Worm (Caenorhabditis elegans) whole organism, late embryonic: ENCODE results near the gene lido-17.

Experiments used
- C38D4.7 ChIP-seq: fragments of 200-800 bp; sonication (Bioruptor generic); optimal IDR thresholded peaks from 2 replicates; lab custom pipeline; 2018; ENCODE audit warnings: mild to moderate bottlenecking, missing genetic modification characterization, moderate library complexity, missing compliant biosample characterization
- K02D7.2 ChIP-seq: sonication (generic microtip); optimal IDR thresholded peaks from 2 replicates; lab custom pipeline; 2017; ENCODE audit warnings: mild to moderate bottlenecking, missing genetic modification characterization, missing compliant biosample characterization
- Y22D7AL.16 ChIP-seq: sonication (generic microtip); optimal IDR thresholded peaks from 2 replicates; lab custom pipeline; 2016; ENCODE audit warnings: missing genetic modification characterization, missing compliant biosample characterization
- ama-1 ChIP-seq: fragments of 150-350 bp; optimal IDR thresholded peaks from 2 replicates; lab custom pipeline; 2014
- ceh-18 ChIP-seq: sonication (generic microtip); optimal IDR thresholded peaks from 2 replicates; lab custom pipeline; 2016; ENCODE audit warnings: missing genetic modification characterization, missing compliant biosample characterization
- ceh-2 ChIP-seq: sonication (generic microtip); optimal IDR thresholded peaks from 2 replicates; lab custom pipeline; 2016; ENCODE audit warnings: missing genotype, missing genetic modification characterization, missing compliant biosample characterization
- ceh-22 ChIP-seq: sonication (generic microtip); optimal IDR thresholded peaks from 2 replicates; lab custom pipeline; 2017; ENCODE audit warnings: missing biosample characterization, missing genetic modification characterization
- ceh-24 ChIP-seq: sonication (generic microtip); optimal IDR thresholded peaks from 2 replicates; lab custom pipeline; 2016; ENCODE audit warnings: mild to moderate bottlenecking, missing genetic modification characterization, missing compliant biosample characterization
- ceh-30 ChIP-seq: fragments of 150-350 bp; optimal IDR thresholded peaks from 2 replicates; lab custom pipeline; 2014; ENCODE audit warnings: missing biosample characterization, missing genetic modification characterization
- ceh-31 ChIP-seq: sonication (generic microtip); optimal IDR thresholded peaks from 2 replicates; lab custom pipeline; 2016; ENCODE audit warnings: missing genetic modification characterization, missing compliant biosample characterization
- ceh-45 ChIP-seq: fragments of 200-800 bp; sonication (Bioruptor generic); IDR thresholded peaks from 2 replicates; pipeline ENCODE4 v1.3.6; 2022; ENCODE audit warnings: missing genetic modification reagents, missing genetic modification characterization, missing compliant biosample characterization
- ceh-6 ChIP-seq: fragments of 200-800 bp; sonication (Bioruptor generic); optimal IDR thresholded peaks from 2 replicates; lab custom pipeline; 2018; ENCODE audit warnings: mild to moderate bottlenecking, missing genetic modification characterization, missing compliant biosample characterization
- ceh-9 ChIP-seq: sonication (generic microtip); optimal IDR thresholded peaks from 2 replicates; lab custom pipeline; 2016; ENCODE audit warnings: mild to moderate bottlenecking, missing genetic modification characterization, inconsistent platforms, missing compliant biosample characterization
- elt-4 ChIP-seq: sonication (generic microtip); optimal IDR thresholded peaks from 2 replicates; lab custom pipeline; 2016; ENCODE audit warnings: missing genetic modification characterization, missing compliant biosample characterization
- ets-4 ChIP-seq: sonication (generic microtip); optimal IDR thresholded peaks from 2 replicates; lab custom pipeline; 2016; ENCODE audit warnings: missing genetic modification characterization, missing compliant biosample characterization
- fax-1 ChIP-seq: sonication (generic microtip); optimal IDR thresholded peaks from 2 replicates; lab custom pipeline; 2016; ENCODE audit warnings: missing genotype, missing genetic modification characterization, missing compliant biosample characterization
- fkh-6 ChIP-seq: sonication (generic microtip); optimal IDR thresholded peaks from 2 replicates; lab custom pipeline; 2016; ENCODE audit warnings: missing genetic modification characterization, missing compliant biosample characterization
- gmeb-2 ChIP-seq: sonication (generic microtip); optimal IDR thresholded peaks from 2 replicates; lab custom pipeline; 2016; ENCODE audit warnings: missing genetic modification characterization, inconsistent platforms, missing compliant biosample characterization
- hlh-15 ChIP-seq: sonication (generic microtip); optimal IDR thresholded peaks from 2 replicates; lab custom pipeline; 2016; ENCODE audit warnings: missing genetic modification characterization, missing compliant biosample characterization
- hlh-8 ChIP-seq: sonication (generic microtip); optimal IDR thresholded peaks from 2 replicates; lab custom pipeline; 2016; ENCODE audit warnings: missing genotype, missing genetic modification characterization, missing compliant biosample characterization
- lin-11 ChIP-seq: fragments of 200-800 bp; sonication (Bioruptor generic); optimal IDR thresholded peaks from 2 replicates; lab custom pipeline; 2018; ENCODE audit warnings: mild to moderate bottlenecking, missing genetic modification characterization, missing compliant biosample characterization
- nfya-1 ChIP-seq: sonication (generic microtip); optimal IDR thresholded peaks from 2 replicates; lab custom pipeline; 2017; ENCODE audit warnings: missing genetic modification characterization, mild to moderate bottlenecking, missing compliant biosample characterization, antibody characterized with exemption, moderate library complexity
- nhr-232 ChIP-seq: sonication (generic microtip); optimal IDR thresholded peaks from 2 replicates; lab custom pipeline; 2016; ENCODE audit warnings: missing genetic modification characterization, missing compliant biosample characterization
- odd-2 ChIP-seq: sonication (generic microtip); optimal IDR thresholded peaks from 2 replicates; lab custom pipeline; 2017; ENCODE audit warnings: antibody characterized with exemption, mild to moderate bottlenecking, missing genetic modification characterization, missing compliant biosample characterization
- pag-3 ChIP-seq: sonication (generic microtip); optimal IDR thresholded peaks from 2 replicates; lab custom pipeline; 2016; ENCODE audit warnings: missing compliant biosample characterization, missing genetic modification characterization, borderline replicate concordance
- pat-9 ChIP-seq: fragments of 200-800 bp; sonication (Bioruptor generic); optimal IDR thresholded peaks from 2 replicates; lab custom pipeline; 2018; ENCODE audit warnings: mild to moderate bottlenecking, missing genetic modification characterization, moderate library complexity, missing compliant biosample characterization
- pax-1 ChIP-seq: fragments of 150-350 bp; optimal IDR thresholded peaks from 2 replicates; lab custom pipeline; 2014; ENCODE audit warnings: missing biosample characterization, missing genetic modification characterization
- pha-2 ChIP-seq: sonication (generic microtip); optimal IDR thresholded peaks from 2 replicates; lab custom pipeline; 2017; ENCODE audit warnings: mild to moderate bottlenecking, missing genetic modification characterization, missing compliant biosample characterization
- pha-4 ChIP-seq: fragments of 150-350 bp; optimal IDR thresholded peaks from 2 replicates; lab custom pipeline; 2018; ENCODE audit warnings: missing biosample characterization, missing genetic modification reagents, missing genetic modification characterization
- pros-1 ChIP-seq: fragments of 150-350 bp; optimal IDR thresholded peaks from 2 replicates; lab custom pipeline; 2014; ENCODE audit warnings: missing biosample characterization, missing genetic modification reagents, missing genetic modification characterization
- ref-2 ChIP-seq: sonication (generic microtip); optimal IDR thresholded peaks from 2 replicates; lab custom pipeline; 2016; ENCODE audit warnings: missing genetic modification characterization, missing compliant biosample characterization
- sdc-2 ChIP-seq: sonication (generic microtip); optimal IDR thresholded peaks from 2 replicates; lab custom pipeline; 2016; ENCODE audit warnings: missing genotype, missing genetic modification characterization, missing compliant biosample characterization
- tbx-7 ChIP-seq: sonication (generic microtip); optimal IDR thresholded peaks from 2 replicates; lab custom pipeline; 2016; ENCODE audit warnings: missing genotype, missing genetic modification characterization, missing compliant biosample characterization
- unc-3 ChIP-seq, 2 experiments: fragments of 200-800 bp in 1 of 2; sonication (Bioruptor generic) in 1 of 2; sonication (generic microtip) in 1 of 2; conservative IDR thresholded peaks in 1 of 2; optimal IDR thresholded peaks in 1 of 2; 2 replicates each; pipeline versions ENCODE4 v1.3.6 to Lab custom; 2016 to 2022; ENCODE audit warnings: missing compliant biosample characterization in 2 of 2, missing genetic modification characterization in 2 of 2, missing genetic modification reagents in 1 of 2
- unc-55 ChIP-seq: sonication (generic microtip); optimal IDR thresholded peaks from 2 replicates; lab custom pipeline; 2017; ENCODE audit warnings: missing biosample characterization, missing genetic modification reagents, missing genetic modification characterization
- unc-86 ChIP-seq: sonication (generic microtip); optimal IDR thresholded peaks from 2 replicates; lab custom pipeline; 2016; ENCODE audit warnings: missing genetic modification characterization, missing compliant biosample characterization

The lido-17 gene

ce11 chrII:9407020-9407419 lies 14.4 kb upstream of the lido-17 start, which contains the start of gene mpz-6:
Gene mpz-6, minus strand, starts transcription at chrII:9407120.
- TF ChIP-seq unc-55 (GFP tag; lab: Kevin White, UChicago) (no peak), ama-1 (lab: Kevin White, UChicago) (no peak)

DNA sequence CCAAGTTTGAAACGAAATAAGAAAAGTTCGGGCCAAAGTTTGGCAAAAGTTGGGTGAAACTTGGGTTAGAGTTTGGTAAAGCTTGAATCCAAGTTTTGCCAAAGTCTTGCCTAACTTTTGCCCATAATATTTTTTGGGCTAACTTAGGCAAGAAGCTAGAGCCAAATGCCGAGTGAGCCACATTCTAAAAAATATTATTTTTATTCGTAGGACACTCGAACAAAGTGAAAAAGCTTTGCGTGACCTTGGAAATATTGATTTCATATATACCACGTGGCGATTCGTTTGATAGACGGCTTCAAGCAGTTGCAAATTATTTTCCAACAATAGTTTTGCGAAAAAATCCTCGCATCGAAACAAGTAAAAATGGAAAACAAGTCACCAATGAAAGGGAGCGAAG lies 11.2 kb upstream of the lido-17 start, which contains the start of gene Y51B9A.5:
Y51B9A.5 (plus strand) TSS at position 301 of the 400 bp plus-strand sequence.
- TF ChIP-seq K02D7.2 (tag; lab: Kevin White, UChicago) (no peak), ceh-9 (tag; lab: Kevin White, UChicago) (no peak), pat-9 (no peak), ceh-22 (no peak), ceh-6 (GFP tag; lab: Kevin White, UChicago) (no peak), tbx-7 (tag; lab: Kevin White, UChicago) (no peak), unc-3 (GFP tag; conservative IDR thresholded peaks at IDR 0.05; lab: Robert Waterston, UW) (no peak), unc-3 (tag; optimal IDR thresholded peaks at IDR 0.05; lab: Kevin White, UChicago) (no peak), lin-11 (tag; lab: Kevin White, UChicago) (no peak)

ce11 chrII:9403087-9403486 lies 10.5 kb upstream of the lido-17 start, which contains the start of gene Y51B9A.6:
Gene Y51B9A.6, minus strand, starts transcription at chrII:9403187.
- TF ChIP-seq nhr-232 (no peak), pat-9 (no peak), ets-4 (tag; lab: Kevin White, UChicago) (no peak), ceh-31 (no peak), ref-2 (tag; lab: Kevin White, UChicago) (no peak), pax-1 (no peak), unc-55 (GFP tag; lab: Kevin White, UChicago) (no peak), elt-4 (tag; lab: Kevin White, UChicago) (no peak), hlh-15 (tag; lab: Kevin White, UChicago) (no peak), ceh-24 (no peak), hlh-8 (tag; lab: Kevin White, UChicago) (no peak)
- TF ChIP-seq, all 69 proteins: peak for 0

- no peak for TF ChIP-seq ceh-45
- TF ChIP-seq unc-86 (tag; lab: Kevin White, UChicago) = no peak
- TF ChIP-seq elt-4 (tag; lab: Kevin White, UChicago) = no peak
- TF ChIP-seq pha-2 = no peak
- TF ChIP-seq ceh-18 (tag; lab: Kevin White, UChicago) = no peak
- no peak for TF ChIP-seq Y22D7AL.16 (tag; lab: Kevin White, UChicago)
- TF ChIP-seq sdc-2 (tag; lab: Kevin White, UChicago) = no peak
- TF ChIP-seq gmeb-2 (tag; lab: Kevin White, UChicago) = no peak
- no peak for TF ChIP-seq fax-1 (tag; lab: Kevin White, UChicago)
Measured at ce11 chrII:9399746-9400145, 7.1 kb upstream of the lido-17 start, which contains the start of gene Y51B9A.7. Gene Y51B9A.7, plus strand, starts transcription at chrII:9400046.

DNA sequence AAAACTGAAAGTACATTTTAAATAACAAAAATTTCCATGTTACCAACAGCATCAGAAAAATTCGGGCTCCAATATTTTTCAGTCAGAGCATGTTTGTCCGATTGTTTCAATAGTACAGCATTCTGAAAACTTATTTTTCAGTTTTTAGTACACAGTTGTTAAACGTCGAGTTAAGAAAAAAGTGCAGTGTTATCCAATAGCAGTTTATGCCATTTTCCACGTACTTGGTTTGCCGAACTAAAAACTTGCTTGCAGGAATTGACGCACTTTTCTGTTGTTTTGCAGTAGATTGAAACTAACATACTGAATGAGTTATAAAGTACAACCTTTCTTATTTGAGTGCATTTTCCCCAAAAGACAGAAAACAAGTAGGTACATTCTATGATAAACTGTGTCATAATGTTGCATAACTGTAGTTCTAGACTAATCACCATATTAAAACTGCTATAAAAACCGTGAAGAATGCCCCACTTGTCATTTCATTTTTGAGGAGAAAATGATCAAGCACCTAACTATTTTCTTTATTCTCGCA lies 5.8 kb upstream of the lido-17 start, which contains the start of the genes Y51B9A.14 and Y51B9A.8:
Y51B9A.14 (minus strand) TSS at position 101 of the 532 bp plus-strand sequence.
Y51B9A.8 (plus strand) TSS at position 482 of the 532 bp plus-strand sequence.
- TF ChIP-seq elt-4 (tag; lab: Kevin White, UChicago) = no peak
- no peak for TF ChIP-seq ceh-6 (GFP tag; lab: Kevin White, UChicago)
- TF ChIP-seq ceh-18 (tag; lab: Kevin White, UChicago) = no peak
- TF ChIP-seq unc-86 (tag; lab: Kevin White, UChicago) = no peak
- TF ChIP-seq lin-11 (tag; lab: Kevin White, UChicago) = no peak
- no peak for TF ChIP-seq pha-2
- TF ChIP-seq ceh-2 (tag; lab: Kevin White, UChicago) = no peak
- no peak for TF ChIP-seq pros-1 (tag; lab: Kevin White, UChicago)
- no peak for TF ChIP-seq Y22D7AL.16 (tag; lab: Kevin White, UChicago)
- no peak for TF ChIP-seq pha-4
- no peak for TF ChIP-seq fkh-6 (tag; lab: Kevin White, UChicago)
- TF ChIP-seq ceh-30 = no peak
- TF ChIP-seq odd-2 (tag; lab: Kevin White, UChicago) = no peak
- no peak for TF ChIP-seq C38D4.7 (GFP tag; lab: Kevin White, UChicago)
- no peak for TF ChIP-seq gmeb-2 (tag; lab: Kevin White, UChicago)
- TF ChIP-seq ceh-31 = no peak
- no peak for TF ChIP-seq pax-1
- no peak for TF ChIP-seq nfya-1 (tag; lab: Kevin White, UChicago)
- TF ChIP-seq pag-3 (tag; lab: Kevin White, UChicago) = no peak
